Fruit fly (Drosophila melanogaster) whole organism, wandering third instar larva: ENCODE results near the gene CG17660.
A peak's percentile ranks its signal among the peaks of the same experiment; 100 is the strongest.

Source experiments
- CG32264 ChIP-seq: fragments of 200-800 bp; sonication (Bioruptor generic); optimal IDR thresholded peaks from 2 replicates; lab custom pipeline; 2016; ENCODE audit warnings: missing biosample characterization, missing genetic modification characterization
- CG9705 ChIP-seq: fragments of 200-800 bp; sonication (Bioruptor generic); optimal IDR thresholded peaks from 2 replicates; lab custom pipeline; 2018; ENCODE audit warnings: missing biosample characterization, mild to moderate bottlenecking, missing genetic modification characterization
- CrebA ChIP-seq: fragments of 200-800 bp; sonication (Bioruptor generic); optimal IDR thresholded peaks from 2 replicates; lab custom pipeline; 2016; ENCODE audit warnings: missing biosample characterization, mild to moderate bottlenecking, missing genetic modification characterization, borderline replicate concordance
- Dif ChIP-seq: fragments of 200-275, 200-300 bp; sonication (Bioruptor generic); optimal IDR thresholded peaks from 2 replicates; lab custom pipeline; 2018; ENCODE audit warnings: missing biosample characterization, missing genetic modification characterization; ENCODE audit not compliant: partially characterized antibody
- GATAd ChIP-seq: sonication (Bioruptor generic); optimal IDR thresholded peaks from 2 replicates; lab custom pipeline; 2016; ENCODE audit warnings: missing biosample characterization, missing genetic modification characterization
- Hnf4 ChIP-seq: fragments of 200-800 bp; sonication (Bioruptor generic); optimal IDR thresholded peaks from 2 replicates; lab custom pipeline; 2016; ENCODE audit warnings: missing biosample characterization, mild to moderate bottlenecking, missing genetic modification characterization
- Hr78 ChIP-seq: fragments of >200 bp; optimal IDR thresholded peaks from 2 replicates; lab custom pipeline; 2017; ENCODE audit warnings: missing biosample characterization, missing genetic modification characterization
- Hr83 ChIP-seq: fragments of 200-300 bp; sonication (Bioruptor generic); optimal IDR thresholded peaks from 2 replicates; lab custom pipeline; 2016; ENCODE audit warnings: missing biosample characterization, mild to moderate bottlenecking, missing genetic modification characterization, moderate library complexity; ENCODE audit not compliant: poor library complexity, severe bottlenecking
- Jra ChIP-seq: sonication (Bioruptor generic); optimal IDR thresholded peaks from 2 replicates; lab custom pipeline; 2016; ENCODE audit warnings: missing biosample characterization, missing genetic modification characterization
- Myc ChIP-seq: fragments of >200 bp; optimal IDR thresholded peaks from 2 replicates; lab custom pipeline; 2017
- OdsH ChIP-seq: fragments of 200-800 bp; sonication (Bioruptor generic); optimal IDR thresholded peaks from 2 replicates; lab custom pipeline; 2016; ENCODE audit warnings: missing biosample characterization, mild to moderate bottlenecking, missing genetic modification characterization
- Rel ChIP-seq, 2 experiments: fragments of 200-800 bp; sonication (Bioruptor generic) in 1 of 2; optimal IDR thresholded peaks; 2 replicates in 1 of 2; 3 replicates in 1 of 2; lab custom pipeline; 2016 to 2019; ENCODE audit warnings: mild to moderate bottlenecking in 2 of 2, missing biosample characterization in 2 of 2, missing genetic modification characterization in 2 of 2, moderate library complexity in 1 of 2
- Sp1 ChIP-seq: fragments of 200-800 bp; sonication (Bioruptor generic); optimal IDR thresholded peaks from 3 replicates; lab custom pipeline; 2019; ENCODE audit warnings: missing biosample characterization, mild to moderate bottlenecking, missing genetic modification characterization, moderate library complexity
- Vsx2 ChIP-seq: fragments of 200-300, 225-300 bp; sonication (Bioruptor generic); optimal IDR thresholded peaks from 2 replicates; lab custom pipeline; 2018; ENCODE audit warnings: missing biosample characterization, missing genetic modification characterization; ENCODE audit not compliant: partially characterized antibody
- br ChIP-seq: fragments of 200-800 bp; sonication (Bioruptor generic); optimal IDR thresholded peaks from 2 replicates; lab custom pipeline; 2016; ENCODE audit warnings: missing biosample characterization, missing genetic modification characterization
- brk ChIP-seq: fragments of 200-800 bp; sonication (Bioruptor generic); optimal IDR thresholded peaks from 2 replicates; lab custom pipeline; 2016; ENCODE audit warnings: missing biosample characterization, mild to moderate bottlenecking, missing genetic modification characterization
- dl ChIP-seq, 2 experiments: fragments of 175-275, 200-275 bp in 1 of 2; fragments of 200-275 bp in 1 of 2; sonication (Bioruptor generic); optimal IDR thresholded peaks; lab custom pipeline; 2018; ENCODE audit warnings: mild to moderate bottlenecking in 2 of 2, missing biosample characterization in 2 of 2, missing genetic modification characterization in 2 of 2, moderate library complexity in 2 of 2; ENCODE audit not compliant: partially characterized antibody in 2 of 2, insufficient read depth in 1 of 2
- dmrt93B ChIP-seq: fragments of 200-800 bp; sonication (Bioruptor generic); optimal IDR thresholded peaks from 2 replicates; lab custom pipeline; 2018; ENCODE audit warnings: missing biosample characterization, mild to moderate bottlenecking, missing genetic modification characterization
- dsf ChIP-seq: sonication (Bioruptor generic); optimal IDR thresholded peaks from 2 replicates; lab custom pipeline; 2016; ENCODE audit warnings: missing biosample characterization, missing genetic modification characterization, borderline replicate concordance
- foxo ChIP-seq, 2 experiments: fragments of 200-800 bp; sonication (Bioruptor generic); optimal IDR thresholded peaks; 2 replicates in 1 of 2; 3 replicates in 1 of 2; lab custom pipeline; 2016 to 2017; ENCODE audit warnings: missing biosample characterization in 2 of 2, missing genetic modification characterization in 2 of 2
- fru ChIP-seq: fragments of 200-800 bp; sonication (Bioruptor generic); optimal IDR thresholded peaks from 3 replicates; lab custom pipeline; 2016; ENCODE audit warnings: missing biosample characterization, mild to moderate bottlenecking, missing genetic modification characterization
- h ChIP-seq: fragments of 200-800 bp; sonication (Bioruptor generic); optimal IDR thresholded peaks from 3 replicates; lab custom pipeline; 2016; ENCODE audit warnings: missing biosample characterization, mild to moderate bottlenecking, missing genetic modification characterization
- jim ChIP-seq: fragments of 175-275, 200-325 bp; sonication (Bioruptor generic); optimal IDR thresholded peaks from 2 replicates; lab custom pipeline; 2016; ENCODE audit warnings: missing biosample characterization, mild to moderate bottlenecking, missing genetic modification characterization
- psq ChIP-seq: fragments of 200-800 bp; sonication (Bioruptor generic); optimal IDR thresholded peaks from 3 replicates; lab custom pipeline; 2017; ENCODE audit warnings: missing biosample characterization, mild to moderate bottlenecking, missing genetic modification characterization, moderate library complexity
- rgr ChIP-seq: fragments of 200-800 bp; sonication (Bioruptor generic); optimal IDR thresholded peaks from 3 replicates; lab custom pipeline; 2016; ENCODE audit warnings: missing biosample characterization, mild to moderate bottlenecking, missing genetic modification characterization
- sage ChIP-seq: fragments of 200-800 bp; sonication (Bioruptor generic); optimal IDR thresholded peaks from 2 replicates; lab custom pipeline; 2016; ENCODE audit warnings: missing biosample characterization, mild to moderate bottlenecking, missing genetic modification characterization
- sv ChIP-seq: fragments of 200-800 bp; sonication (Bioruptor generic); optimal IDR thresholded peaks from 3 replicates; lab custom pipeline; 2016; ENCODE audit warnings: missing biosample characterization, missing genetic modification characterization
- tai ChIP-seq: sonication (Bioruptor generic); optimal IDR thresholded peaks from 2 replicates; lab custom pipeline; 2016; ENCODE audit warnings: missing biosample characterization, missing genetic modification characterization
- usp ChIP-seq: fragments of >200 bp; optimal IDR thresholded peaks from 2 replicates; lab custom pipeline; 2017; ENCODE audit warnings: missing biosample characterization, missing genetic modification characterization
- woc ChIP-seq: sonication (Bioruptor generic); optimal IDR thresholded peaks from 2 replicates; lab custom pipeline; 2016; ENCODE audit warnings: missing biosample characterization, mild to moderate bottlenecking, missing genetic modification characterization

Gene CG17660

DNA sequence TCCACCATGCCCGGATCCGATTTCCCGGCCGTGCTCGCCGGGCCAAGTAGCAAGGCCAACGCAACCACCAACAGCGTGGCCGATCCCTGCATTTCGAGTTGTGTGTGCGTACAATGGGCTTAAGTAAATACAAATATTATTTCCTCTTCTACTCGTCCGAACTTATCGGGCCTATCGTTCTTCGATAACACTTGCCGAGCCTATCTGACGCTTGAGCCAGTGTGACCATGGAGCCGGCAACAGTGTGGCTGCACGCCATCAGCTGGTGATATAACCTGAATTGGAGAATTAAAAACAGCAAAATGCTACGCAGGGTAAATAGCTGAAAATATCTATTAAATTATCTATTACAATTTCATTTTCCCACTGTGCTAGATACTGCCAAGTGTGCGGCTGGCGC is at the start of gene CG17660, which contains the start of gene mRpL48:
TSS of gene CG17660 (minus strand) at position 198 of the 400 bp plus-strand sequence.
TSS of gene mRpL48 (plus strand) at position 239 of the 400 bp plus-strand sequence.
- TF ChIP-seq rgr (GFP tag; lab: Kevin White, UChicago): peak; percentile 27
- TF ChIP-seq dl (GFP tag; optimal IDR thresholded peaks at IDR 0.05; lab: Kevin White, UChicago; ENCODE audit: insufficient read depth in 1 of 2, partially characterized antibody in 2 of 2): no peak
- no peak for TF ChIP-seq Rel (GFP tag; optimal IDR thresholded peaks at IDR 0.05; lab: Kevin White, UChicago)
- TF ChIP-seq Rel (tag; optimal IDR thresholded peaks at IDR 0.05; lab: Kevin White, UChicago): peak; percentile 44
- peak; percentile 29 for TF ChIP-seq h
- peak; percentile 6 for TF ChIP-seq Sp1 (GFP tag; lab: Kevin White, UChicago)
- TF ChIP-seq tai (GFP tag; lab: Kevin White, UChicago): no peak
- no peak for TF ChIP-seq sage (GFP tag; lab: Kevin White, UChicago)
- TF ChIP-seq dsf (GFP tag; lab: Kevin White, UChicago): no peak
- TF ChIP-seq br (GFP tag; lab: Kevin White, UChicago): peak; percentile 7
- TF ChIP-seq sv (GFP tag; lab: Kevin White, UChicago): no peak
- no peak for TF ChIP-seq usp (GFP tag; lab: Kevin White, UChicago)
- no peak for TF ChIP-seq Hr78 (GFP tag; lab: Kevin White, UChicago)
- no peak for TF ChIP-seq fru
- no peak for TF ChIP-seq Vsx2 (GFP tag; lab: Kevin White, UChicago)
- TF ChIP-seq GATAd (GFP tag; lab: Kevin White, UChicago): no peak

- no peak for TF ChIP-seq OdsH
Measured at dm6 chr2L:1758853-1759252, 48.6 kb upstream of the CG17660 start, which contains the start of gene CG17650. TSS of gene CG17650 (minus strand) at chr2L:1759093.

DNA sequence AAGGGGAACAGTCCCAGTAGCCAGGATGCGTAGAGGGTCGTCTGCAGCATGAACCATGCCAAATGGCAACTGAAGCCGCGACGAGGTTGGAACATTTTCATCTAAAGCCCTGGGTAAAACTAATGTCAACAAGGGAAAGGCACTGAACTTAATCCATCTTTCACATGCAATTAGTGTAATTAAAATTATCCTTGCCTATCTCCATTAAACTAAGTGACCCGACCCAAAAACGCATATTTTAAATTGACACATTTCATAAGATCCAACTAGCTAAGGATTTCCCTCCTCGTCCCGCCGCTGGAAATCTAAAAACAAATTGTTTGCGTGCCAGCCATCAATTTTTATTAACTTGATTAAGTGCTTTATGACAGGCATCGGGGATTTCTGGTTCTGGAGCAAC is 46.1 kb upstream of the CG17660 start, which contains the start of gene Gr22f:
TSS of gene Gr22f (minus strand) at position 101 of the 400 bp plus-strand sequence.
- TF ChIP-seq CrebA (GFP tag; lab: Kevin White, UChicago) (no peak), GATAd (GFP tag; lab: Kevin White, UChicago) (no peak), CG9705 (GFP tag; lab: Kevin White, UChicago) (no peak), OdsH (no peak), dsf (GFP tag; lab: Kevin White, UChicago) (no peak), CG32264 (GFP tag; lab: Kevin White, UChicago) (no peak), foxo (GFP tag; optimal IDR thresholded peaks at IDR 0.05; lab: Kevin White, UChicago) (no peak), Dif (no peak), Jra (GFP tag; lab: Kevin White, UChicago) (no peak), Hnf4 (GFP tag; lab: Kevin White, UChicago) (no peak)

- peak; percentile 46 for TF ChIP-seq Myc
- TF ChIP-seq psq (GFP tag; lab: Kevin White, UChicago): no peak
- TF ChIP-seq foxo (GFP tag; optimal IDR thresholded peaks at IDR 0.05; lab: Kevin White, UChicago): no peak
- TF ChIP-seq CG32264 (GFP tag; lab: Kevin White, UChicago): no peak
- peak; percentile 32 for TF ChIP-seq woc (GFP tag; lab: Kevin White, UChicago)
Measured at dm6 chr2L:1751953-1752352, 41.7 kb upstream of the CG17660 start, which contains the start of the genes CG17712 and CG17648. TSS of gene CG17712 (minus strand) at chr2L:1752122. TSS of gene CG17648 (plus strand) at chr2L:1752308.

DNA sequence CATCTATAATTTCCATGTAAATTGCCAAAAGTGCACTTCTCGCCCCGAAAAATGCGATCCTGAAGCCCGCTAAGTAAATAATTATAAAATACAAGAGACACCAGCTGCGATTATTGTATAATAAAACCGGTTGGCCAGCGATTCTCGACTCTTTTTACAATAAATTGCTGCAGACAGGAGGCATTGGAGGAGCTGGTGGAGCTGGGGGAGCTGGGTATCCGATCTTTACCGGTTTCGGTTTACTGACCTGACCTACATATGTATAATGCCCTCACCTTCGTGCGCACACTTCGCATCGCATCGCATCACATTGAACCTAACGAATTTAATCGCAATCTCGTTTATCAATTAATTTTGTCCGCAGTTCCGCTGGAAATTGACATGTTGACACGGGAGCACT is 38.2 kb upstream of the CG17660 start:
- TF ChIP-seq Vsx2 (GFP tag; lab: Kevin White, UChicago) (peak; percentile 61), tai (GFP tag; lab: Kevin White, UChicago) (no peak)

DNA sequence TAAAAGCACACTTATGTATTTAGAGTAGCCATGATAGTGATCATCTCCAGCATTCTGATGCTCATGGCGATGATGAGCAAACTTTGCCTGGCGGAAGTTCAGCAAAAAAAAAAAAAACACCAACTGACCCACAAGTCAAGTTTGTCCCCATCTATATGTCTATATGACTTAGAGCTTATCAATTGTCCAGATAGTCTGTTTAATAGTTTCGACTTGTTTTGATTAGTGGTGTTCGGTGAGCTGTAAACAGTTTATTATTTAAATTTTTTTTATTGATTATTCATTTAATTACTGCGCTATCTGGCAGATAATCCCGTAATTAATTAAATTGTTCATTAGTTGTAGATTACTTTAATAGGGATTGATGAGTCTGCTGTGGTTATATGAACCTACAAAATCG is 33.6 kb upstream of the CG17660 start:
- TF ChIP-seq h: no peak

dm6 chr2L:1740095-1740494 is 29.9 kb upstream of the CG17660 start:
- TF ChIP-seq dsf (GFP tag; lab: Kevin White, UChicago): no peak
- TF ChIP-seq CG32264 (GFP tag; lab: Kevin White, UChicago): no peak
- no peak for TF ChIP-seq GATAd (GFP tag; lab: Kevin White, UChicago)
- TF ChIP-seq usp (GFP tag; lab: Kevin White, UChicago): no peak
- TF ChIP-seq dmrt93B (GFP tag; lab: Kevin White, UChicago): no peak
- TF ChIP-seq brk (GFP tag; lab: Kevin White, UChicago): no peak
- no peak for TF ChIP-seq CrebA (GFP tag; lab: Kevin White, UChicago)
- TF ChIP-seq Hr83: no peak
- no peak for TF ChIP-seq tai (GFP tag; lab: Kevin White, UChicago)
- no peak for TF ChIP-seq br (GFP tag; lab: Kevin White, UChicago)
- TF ChIP-seq jim (GFP tag; lab: Kevin White, UChicago): no peak
- TF ChIP-seq psq (GFP tag; lab: Kevin White, UChicago): no peak
- TF ChIP-seq foxo (GFP tag; optimal IDR thresholded peaks at IDR 0.05; lab: Kevin White, UChicago): no peak
